Fruit fly (Drosophila melanogaster): ENCODE measurements around the gene CG17744.

- no peak for TF ChIP-seq cnc (optimal IDR thresholded peaks at IDR 0.05)
- no peak for TF ChIP-seq Clk (GFP tag; optimal IDR thresholded peaks at IDR 0.05)
- TF ChIP-seq Mnt (GFP tag; optimal IDR thresholded peaks at IDR 0.05), result no peak
These were observed 42.5 kb upstream of the CG17744 start, which contains the start of gene CG32391 for dm6 chr3L:7069099-7069498.

Data from whole organism, adult.